Worm (Caenorhabditis elegans) whole organism, late embryonic: ENCODE results near the gene frpr-4.

Experiments
- C08G9.2 ChIP-seq: sonication (generic microtip); optimal IDR thresholded peaks from 2 replicates; lab custom pipeline; 2016; ENCODE audit warnings: mild to moderate bottlenecking, missing genetic modification characterization, moderate library complexity, missing compliant biosample characterization
- C38D4.7 ChIP-seq: fragments of 200-800 bp; sonication (Bioruptor generic); optimal IDR thresholded peaks from 2 replicates; lab custom pipeline; 2018; ENCODE audit warnings: mild to moderate bottlenecking, missing genetic modification characterization, moderate library complexity, missing compliant biosample characterization
- F13H6.1 ChIP-seq: sonication (generic microtip); optimal IDR thresholded peaks from 2 replicates; lab custom pipeline; 2016; ENCODE audit warnings: missing genetic modification characterization, missing compliant biosample characterization
- K09A11.1 ChIP-seq: sonication (generic microtip); optimal IDR thresholded peaks from 2 replicates; lab custom pipeline; 2017; ENCODE audit warnings: antibody characterized with exemption, mild to moderate bottlenecking, missing genetic modification characterization, missing compliant biosample characterization; ENCODE audit not compliant: insufficient read depth
- T23F11.4 ChIP-seq: fragments of 200-800 bp; sonication (Bioruptor generic); optimal IDR thresholded peaks from 2 replicates; lab custom pipeline; 2018; ENCODE audit warnings: mild to moderate bottlenecking, missing genetic modification characterization, missing compliant biosample characterization
- Y22D7AL.16 ChIP-seq: sonication (generic microtip); optimal IDR thresholded peaks from 2 replicates; lab custom pipeline; 2016; ENCODE audit warnings: missing genetic modification characterization, missing compliant biosample characterization
- ama-1 ChIP-seq: fragments of 150-350 bp; optimal IDR thresholded peaks from 2 replicates; lab custom pipeline; 2014
- ceh-14 ChIP-seq: sonication (generic microtip); optimal IDR thresholded peaks from 2 replicates; lab custom pipeline; 2016; ENCODE audit warnings: missing genotype, missing genetic modification characterization, missing compliant biosample characterization
- ceh-18 ChIP-seq: sonication (generic microtip); optimal IDR thresholded peaks from 2 replicates; lab custom pipeline; 2016; ENCODE audit warnings: missing genetic modification characterization, missing compliant biosample characterization
- ceh-19 ChIP-seq: fragments of 200-800 bp; sonication (Bioruptor generic); optimal IDR thresholded peaks from 2 replicates; lab custom pipeline; 2018; ENCODE audit warnings: mild to moderate bottlenecking, missing genetic modification characterization, missing compliant biosample characterization
- ceh-2 ChIP-seq: sonication (generic microtip); optimal IDR thresholded peaks from 2 replicates; lab custom pipeline; 2016; ENCODE audit warnings: missing genotype, missing genetic modification characterization, missing compliant biosample characterization
- ceh-24 ChIP-seq: sonication (generic microtip); optimal IDR thresholded peaks from 2 replicates; lab custom pipeline; 2016; ENCODE audit warnings: mild to moderate bottlenecking, missing genetic modification characterization, missing compliant biosample characterization
- ceh-30 ChIP-seq: fragments of 150-350 bp; optimal IDR thresholded peaks from 2 replicates; lab custom pipeline; 2014; ENCODE audit warnings: missing biosample characterization, missing genetic modification characterization
- ceh-34 ChIP-seq: sonication (generic microtip); optimal IDR thresholded peaks from 2 replicates; lab custom pipeline; 2016; ENCODE audit warnings: mild to moderate bottlenecking, missing genetic modification characterization, missing compliant biosample characterization
- ceh-48 ChIP-seq: sonication (generic microtip); optimal IDR thresholded peaks from 2 replicates; lab custom pipeline; 2016; ENCODE audit warnings: missing genetic modification characterization, inconsistent platforms, missing compliant biosample characterization
- ceh-6 ChIP-seq: fragments of 200-800 bp; sonication (Bioruptor generic); optimal IDR thresholded peaks from 2 replicates; lab custom pipeline; 2018; ENCODE audit warnings: mild to moderate bottlenecking, missing genetic modification characterization, missing compliant biosample characterization
- ceh-9 ChIP-seq: sonication (generic microtip); optimal IDR thresholded peaks from 2 replicates; lab custom pipeline; 2016; ENCODE audit warnings: mild to moderate bottlenecking, missing genetic modification characterization, inconsistent platforms, missing compliant biosample characterization
- dmd-4 ChIP-seq: sonication (generic microtip); optimal IDR thresholded peaks from 2 replicates; lab custom pipeline; 2016; ENCODE audit warnings: borderline replicate concordance, missing genetic modification characterization, missing compliant biosample characterization
- fkh-10 ChIP-seq: fragments of 150-350 bp; optimal IDR thresholded peaks from 2 replicates; lab custom pipeline; 2014; ENCODE audit warnings: missing biosample characterization, missing genetic modification reagents, missing genetic modification characterization
- hlh-8 ChIP-seq: sonication (generic microtip); optimal IDR thresholded peaks from 2 replicates; lab custom pipeline; 2016; ENCODE audit warnings: missing genotype, missing genetic modification characterization, missing compliant biosample characterization
- lim-6 ChIP-seq: sonication (generic microtip); optimal IDR thresholded peaks from 2 replicates; lab custom pipeline; 2016; ENCODE audit warnings: missing genetic modification characterization, missing compliant biosample characterization
- madf-2 ChIP-seq: sonication (generic microtip); optimal IDR thresholded peaks from 2 replicates; lab custom pipeline; 2017; ENCODE audit warnings: missing genetic modification characterization, missing compliant biosample characterization
- mec-3 ChIP-seq: sonication (generic microtip); optimal IDR thresholded peaks from 2 replicates; lab custom pipeline; 2016; ENCODE audit warnings: borderline replicate concordance, missing genetic modification characterization, missing compliant biosample characterization
- nfya-1 ChIP-seq: sonication (generic microtip); optimal IDR thresholded peaks from 2 replicates; lab custom pipeline; 2017; ENCODE audit warnings: missing genetic modification characterization, mild to moderate bottlenecking, missing compliant biosample characterization, antibody characterized with exemption, moderate library complexity
- nhr-11 ChIP-seq: fragments of 150-350 bp; optimal IDR thresholded peaks from 2 replicates; lab custom pipeline; 2014; ENCODE audit warnings: missing biosample characterization, missing genetic modification characterization
- nhr-232 ChIP-seq: sonication (generic microtip); optimal IDR thresholded peaks from 2 replicates; lab custom pipeline; 2016; ENCODE audit warnings: missing genetic modification characterization, missing compliant biosample characterization
- npax-4 ChIP-seq: sonication (generic microtip); optimal IDR thresholded peaks from 2 replicates; lab custom pipeline; 2016; ENCODE audit warnings: missing genetic modification characterization, missing compliant biosample characterization
- odd-2 ChIP-seq: sonication (generic microtip); optimal IDR thresholded peaks from 2 replicates; lab custom pipeline; 2017; ENCODE audit warnings: antibody characterized with exemption, mild to moderate bottlenecking, missing genetic modification characterization, missing compliant biosample characterization
- pag-3 ChIP-seq: sonication (generic microtip); optimal IDR thresholded peaks from 2 replicates; lab custom pipeline; 2016; ENCODE audit warnings: missing compliant biosample characterization, missing genetic modification characterization, borderline replicate concordance
- pat-9 ChIP-seq: fragments of 200-800 bp; sonication (Bioruptor generic); optimal IDR thresholded peaks from 2 replicates; lab custom pipeline; 2018; ENCODE audit warnings: mild to moderate bottlenecking, missing genetic modification characterization, moderate library complexity, missing compliant biosample characterization
- pha-4 ChIP-seq: fragments of 150-350 bp; optimal IDR thresholded peaks from 2 replicates; lab custom pipeline; 2018; ENCODE audit warnings: missing biosample characterization, missing genetic modification reagents, missing genetic modification characterization
- pros-1 ChIP-seq: fragments of 150-350 bp; optimal IDR thresholded peaks from 2 replicates; lab custom pipeline; 2014; ENCODE audit warnings: missing biosample characterization, missing genetic modification reagents, missing genetic modification characterization
- ref-2 ChIP-seq: sonication (generic microtip); optimal IDR thresholded peaks from 2 replicates; lab custom pipeline; 2016; ENCODE audit warnings: missing genetic modification characterization, missing compliant biosample characterization
- rnt-1 ChIP-seq: sonication (generic microtip); optimal IDR thresholded peaks from 2 replicates; lab custom pipeline; 2016; ENCODE audit warnings: missing genetic modification characterization, missing compliant biosample characterization
- sdc-2 ChIP-seq: sonication (generic microtip); optimal IDR thresholded peaks from 2 replicates; lab custom pipeline; 2016; ENCODE audit warnings: missing genotype, missing genetic modification characterization, missing compliant biosample characterization
- sox-4 ChIP-seq: sonication (generic microtip); optimal IDR thresholded peaks from 2 replicates; lab custom pipeline; 2017; ENCODE audit warnings: mild to moderate bottlenecking, missing genetic modification characterization, inconsistent platforms, missing compliant biosample characterization
- tbx-7 ChIP-seq: sonication (generic microtip); optimal IDR thresholded peaks from 2 replicates; lab custom pipeline; 2016; ENCODE audit warnings: missing genotype, missing genetic modification characterization, missing compliant biosample characterization
- ttx-3 ChIP-seq: sonication (generic microtip); optimal IDR thresholded peaks from 2 replicates; lab custom pipeline; 2016; ENCODE audit warnings: missing genetic modification reagents, missing genetic modification characterization, missing compliant biosample characterization
- unc-42 ChIP-seq: sonication (generic microtip); optimal IDR thresholded peaks from 2 replicates; lab custom pipeline; 2016; ENCODE audit warnings: missing genotype, missing genetic modification characterization, missing compliant biosample characterization
- unc-86 ChIP-seq: sonication (generic microtip); optimal IDR thresholded peaks from 2 replicates; lab custom pipeline; 2016; ENCODE audit warnings: missing genetic modification characterization, missing compliant biosample characterization
- ztf-16 ChIP-seq: sonication (generic microtip); optimal IDR thresholded peaks from 2 replicates; lab custom pipeline; 2017; ENCODE audit warnings: missing genetic modification characterization, missing compliant biosample characterization

The frpr-4 gene

DNA sequence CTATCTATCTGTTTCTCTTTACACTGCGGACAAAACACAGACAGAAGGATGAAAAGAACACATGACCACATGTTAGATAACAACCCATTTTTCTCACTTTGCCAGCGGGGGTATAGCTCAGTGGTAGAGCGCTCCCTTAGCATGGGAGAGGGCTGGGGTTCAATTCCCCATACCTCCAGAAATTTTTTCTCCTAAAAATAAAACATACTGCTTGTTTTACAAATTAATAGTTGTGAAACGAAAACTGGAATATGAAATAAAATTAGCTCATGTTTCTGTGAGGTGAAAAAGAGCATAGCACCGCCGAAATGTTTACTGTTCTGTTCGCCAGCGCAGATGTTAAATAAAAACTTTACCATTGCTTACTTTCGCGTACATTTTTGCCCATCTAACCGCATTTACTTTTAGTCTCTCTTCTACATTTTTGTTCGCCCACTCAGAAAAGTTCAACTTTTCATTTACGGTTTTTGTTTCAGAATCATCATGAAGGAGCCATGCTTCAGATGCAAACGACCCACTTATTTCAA is 37.0 kb upstream of the frpr-4 start, which contains the start of gene ZK622.4 (continued):
- peak; percentile 69 for TF ChIP-seq K09A11.1 (tag; lab: Kevin White, UChicago)
- TF ChIP-seq ceh-48: peak; percentile 65
- peak; percentile 75 for TF ChIP-seq unc-86
- TF ChIP-seq mec-3 (tag; lab: Kevin White, UChicago): peak; percentile 36
- peak; percentile 78 for TF ChIP-seq ref-2 (tag; lab: Kevin White, UChicago)
- peak; percentile 54 for TF ChIP-seq rnt-1 (tag; lab: Kevin White, UChicago)
- peak; percentile 82 for TF ChIP-seq ceh-34 (tag; lab: Kevin White, UChicago)
- TF ChIP-seq pag-3 (tag; lab: Kevin White, UChicago): no peak
- TF ChIP-seq hlh-8: no peak
- TF ChIP-seq T23F11.4: peak; percentile 79
- TF ChIP-seq ceh-18 (tag; lab: Kevin White, UChicago): peak; percentile 80
- peak; percentile 73 for TF ChIP-seq ceh-2
- peak; percentile 81 for TF ChIP-seq ceh-19 (GFP tag; lab: Kevin White, UChicago)
- TF ChIP-seq sox-4: peak; percentile 85
- TF ChIP-seq npax-4 (tag; lab: Kevin White, UChicago): peak; percentile 57
- TF ChIP-seq dmd-4 (tag; lab: Kevin White, UChicago): peak; percentile 79
- TF ChIP-seq nhr-232 (tag; lab: Kevin White, UChicago): peak; percentile 76
- peak; percentile 22 for TF ChIP-seq lim-6 (tag; lab: Kevin White, UChicago)
- peak; percentile 72 for TF ChIP-seq sdc-2 (tag; lab: Kevin White, UChicago)
- no peak for TF ChIP-seq ceh-30
- TF ChIP-seq ttx-3 (tag; lab: Kevin White, UChicago): peak; percentile 73
- TF ChIP-seq pros-1: no peak
- no peak for TF ChIP-seq fkh-10
- peak; percentile 60 for TF ChIP-seq odd-2 (tag; lab: Kevin White, UChicago)
- peak; percentile 50 for TF ChIP-seq unc-42 (tag; lab: Kevin White, UChicago)
- no peak for TF ChIP-seq tbx-7
- peak; percentile 67 for TF ChIP-seq nfya-1 (tag; lab: Kevin White, UChicago)

DNA sequence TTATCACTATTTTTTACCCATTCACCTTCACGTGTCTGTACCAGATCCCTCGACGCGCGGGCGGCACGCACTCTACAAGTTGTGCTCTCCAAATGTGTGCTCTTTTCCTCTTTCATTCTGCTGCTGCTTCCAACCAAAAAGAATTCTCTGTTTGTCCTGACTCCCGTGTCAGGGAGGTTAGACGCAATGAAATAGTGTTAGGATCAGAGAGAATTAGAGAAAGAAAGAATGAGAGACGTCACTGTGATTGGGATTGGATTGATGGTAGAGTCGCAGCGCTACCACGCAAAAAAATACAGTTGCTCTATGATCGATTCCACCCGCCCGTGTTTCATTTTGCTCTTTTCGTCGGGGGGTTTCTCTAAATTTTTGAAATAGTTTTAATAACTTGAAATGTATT is 35.7 kb upstream of the frpr-4 start:
- TF ChIP-seq ceh-24 (tag; lab: Kevin White, UChicago) (no peak), hlh-8 (no peak), dmd-4 (tag; lab: Kevin White, UChicago) (no peak), pat-9 (tag; lab: Kevin White, UChicago) (no peak), madf-2 (tag; lab: Kevin White, UChicago) (no peak), pha-4 (no peak), ceh-14 (tag; lab: Kevin White, UChicago) (no peak), C38D4.7 (GFP tag; lab: Kevin White, UChicago) (no peak), ztf-16 (tag; lab: Kevin White, UChicago) (no peak), C08G9.2 (tag; lab: Kevin White, UChicago) (no peak), nhr-11 (tag; lab: Kevin White, UChicago) (no peak), ceh-2 (no peak), ama-1 (lab: Kevin White, UChicago) (no peak), ceh-6 (no peak), sox-4 (no peak), ceh-9 (tag; lab: Kevin White, UChicago) (no peak), F13H6.1 (tag; lab: Kevin White, UChicago) (no peak), Y22D7AL.16 (tag; lab: Kevin White, UChicago) (no peak)
